1 fruit fly cellular context compared by ENCODE assay signal in the genomic region with DNA sequence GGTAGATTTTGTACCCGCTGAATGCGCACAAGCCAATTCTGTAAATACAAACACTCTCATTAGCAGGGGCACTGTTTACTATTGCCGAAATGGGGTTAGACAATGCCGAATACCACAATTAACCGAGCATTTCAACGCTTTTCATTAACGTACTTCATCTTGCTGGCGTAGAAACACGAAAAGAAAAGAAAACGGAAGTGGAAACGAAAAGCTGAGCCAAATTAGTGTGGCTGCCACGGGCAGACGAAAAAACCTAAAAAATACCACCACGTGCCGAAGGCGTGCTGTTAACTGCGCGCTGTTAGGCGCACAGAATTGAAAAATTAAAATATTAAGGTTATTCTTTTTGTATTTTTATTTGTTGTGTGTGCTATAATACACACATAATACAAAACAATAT.
TF ChIP-seq lines count a peak whose summit lies in the region.

A gene (minus strand): TSS at position 229 of the 400 bp plus-strand sequence.

TF ChIP-seq in whole organism, embryonic, 481 proteins besides CTCF, POLR2A, EP300 and RAD21 (continued from another document):
- TF ChIP-seq MESR4 (GFP tag; optimal IDR thresholded peaks at IDR 0.05; lab: Kevin White, UChicago) (peak; percentile 100), knrl (GFP tag; IDR thresholded peaks at IDR 0.05; lab: Robert Waterston, UW; ENCODE audit: partially characterized antibody) (no peak; the same call in 2 of the 3 replicates), CG18262 (tag; optimal IDR thresholded peaks at IDR 0.05; lab: Kevin White, UChicago) (peak; percentile 82), CG5245 (GFP tag; optimal IDR thresholded peaks at IDR 0.05; lab: Kevin White, UChicago) (peak; percentile 80), pho (GFP tag; optimal IDR thresholded peaks at IDR 0.05; lab: Kevin White, UChicago) (peak; percentile 79), gce (GFP tag; IDR thresholded peaks at IDR 0.05; lab: Robert Waterston, UW) (peak; percentile 96), bowl (GFP tag; IDR thresholded peaks at IDR 0.05; lab: Robert Waterston, UW) (peak; percentile 75; the same call in 1 of the 2 replicates), CG30431 (GFP tag; optimal IDR thresholded peaks at IDR 0.05; lab: Kevin White, UChicago) (peak; percentile 72), klu (GFP tag; IDR thresholded peaks at IDR 0.05; lab: Robert Waterston, UW) (peak; percentile 22; the same call in 1 of the 2 replicates)
